Worm (Caenorhabditis elegans) whole organism, dauer: ENCODE measurements around the gene svh-5.

Experiments used
- unc-62 ChIP-seq: sonication (generic microtip); optimal IDR thresholded peaks from 2 replicates; lab custom pipeline; 2017; ENCODE audit warnings: missing biosample characterization, missing genetic modification reagents, missing genetic modification characterization

Gene svh-5

ce11 chrX:15377724-15378123 lies at the start of gene svh-5:
svh-5 (minus strand) TSS chrX:15377824.
- TF ChIP-seq unc-62 (GFP tag; lab: Kevin White, UChicago) = no peak

- TF ChIP-seq unc-62 (GFP tag; lab: Kevin White, UChicago) = no peak
Measured at ce11 chrX:15423708-15424423, 46.2 kb upstream of the svh-5 start.

- no peak for TF ChIP-seq unc-62 (GFP tag; lab: Kevin White, UChicago)
Measured at ce11 chrX:15420671-15421070, 43.0 kb upstream of the svh-5 start, which contains the start of gene F39D8.3. F39D8.3 (plus strand) TSS chrX:15420971.

- TF ChIP-seq unc-62 (GFP tag; lab: Kevin White, UChicago) = no peak
Measured at ce11 chrX:15415226-15415625, 37.6 kb upstream of the svh-5 start, which contains the start of gene pqn-36. pqn-36 (minus strand) TSS chrX:15415493.

ce11 chrX:15408577-15408976 lies 31.0 kb upstream of the svh-5 start:
- TF ChIP-seq unc-62 (GFP tag; lab: Kevin White, UChicago) = no peak

ce11 chrX:15407631-15408030 lies 30.0 kb upstream of the svh-5 start, which contains the start of gene psa-3:
psa-3 (plus strand) TSS chrX:15407931.
- TF ChIP-seq unc-62 (GFP tag; lab: Kevin White, UChicago) = no peak

ce11 chrX:15395723-15396122 lies 18.1 kb upstream of the svh-5 start:
- no peak for TF ChIP-seq unc-62 (GFP tag; lab: Kevin White, UChicago)

ce11 chrX:15392672-15393071 lies 15.0 kb upstream of the svh-5 start:
- no peak for TF ChIP-seq unc-62 (GFP tag; lab: Kevin White, UChicago)

- no peak for TF ChIP-seq unc-62 (GFP tag; lab: Kevin White, UChicago)
Measured at ce11 chrX:15389853-15390252, 12.2 kb upstream of the svh-5 start.

ce11 chrX:15388259-15388658 lies 10.6 kb upstream of the svh-5 start:
- no peak for TF ChIP-seq unc-62 (GFP tag; lab: Kevin White, UChicago)

ce11 chrX:15385807-15386349 lies 8.3 kb upstream of the svh-5 start:
- no peak for TF ChIP-seq unc-62 (GFP tag; lab: Kevin White, UChicago)

- TF ChIP-seq unc-62 (GFP tag; lab: Kevin White, UChicago) = no peak
Measured at ce11 chrX:15385379-15385778, 7.8 kb upstream of the svh-5 start.

ce11 chrX:15384090-15384624 lies 6.5 kb upstream of the svh-5 start:
- TF ChIP-seq unc-62 (GFP tag; lab: Kevin White, UChicago) = no peak

ce11 chrX:15382914-15383313 lies 5.3 kb upstream of the svh-5 start:
- TF ChIP-seq unc-62 (GFP tag; lab: Kevin White, UChicago) = no peak

ce11 chrX:15382256-15382655 lies 4.6 kb upstream of the svh-5 start:
- no peak for TF ChIP-seq unc-62 (GFP tag; lab: Kevin White, UChicago)

ce11 chrX:15381486-15381885 lies 3.9 kb upstream of the svh-5 start:
- no peak for TF ChIP-seq unc-62 (GFP tag; lab: Kevin White, UChicago)

ce11 chrX:15380437-15380836 lies 2.8 kb upstream of the svh-5 start:
- no peak for TF ChIP-seq unc-62 (GFP tag; lab: Kevin White, UChicago)
